Fruit fly (Drosophila melanogaster) whole organism, wandering third instar larva: ENCODE data around the gene CG44001.
A peak's percentile ranks its signal among the peaks of the same experiment; 100 is the strongest.

Experiments
- Abd-B ChIP-seq: fragments of >200 bp; optimal IDR thresholded peaks from 2 replicates; lab custom pipeline; 2017; ENCODE audit warnings: missing biosample characterization, missing genetic modification characterization
- CG32264 ChIP-seq: fragments of 200-800 bp; sonication (Bioruptor generic); optimal IDR thresholded peaks from 2 replicates; lab custom pipeline; 2016; ENCODE audit warnings: missing biosample characterization, missing genetic modification characterization
- CrebA ChIP-seq: fragments of 200-800 bp; sonication (Bioruptor generic); optimal IDR thresholded peaks from 2 replicates; lab custom pipeline; 2016; ENCODE audit warnings: missing biosample characterization, mild to moderate bottlenecking, missing genetic modification characterization, borderline replicate concordance
- Dif ChIP-seq: fragments of 200-275, 200-300 bp; sonication (Bioruptor generic); optimal IDR thresholded peaks from 2 replicates; lab custom pipeline; 2018; ENCODE audit warnings: missing biosample characterization, missing genetic modification characterization; ENCODE audit not compliant: partially characterized antibody
- GATAd ChIP-seq: sonication (Bioruptor generic); optimal IDR thresholded peaks from 2 replicates; lab custom pipeline; 2016; ENCODE audit warnings: missing biosample characterization, missing genetic modification characterization
- HLH106 ChIP-seq: fragments of 200-800 bp; optimal IDR thresholded peaks from 3 replicates; lab custom pipeline; 2019; ENCODE audit warnings: missing biosample characterization, mild to moderate bottlenecking, missing genetic modification characterization, moderate library complexity
- Hnf4 ChIP-seq: fragments of 200-800 bp; sonication (Bioruptor generic); optimal IDR thresholded peaks from 2 replicates; lab custom pipeline; 2016; ENCODE audit warnings: missing biosample characterization, mild to moderate bottlenecking, missing genetic modification characterization
- Hr78 ChIP-seq: fragments of >200 bp; optimal IDR thresholded peaks from 2 replicates; lab custom pipeline; 2017; ENCODE audit warnings: missing biosample characterization, missing genetic modification characterization
- Jra ChIP-seq: sonication (Bioruptor generic); optimal IDR thresholded peaks from 2 replicates; lab custom pipeline; 2016; ENCODE audit warnings: missing biosample characterization, missing genetic modification characterization
- Mio ChIP-seq: sonication (Bioruptor generic); optimal IDR thresholded peaks from 2 replicates; lab custom pipeline; 2016; ENCODE audit warnings: missing biosample characterization, missing genetic modification characterization
- Myc ChIP-seq: fragments of >200 bp; optimal IDR thresholded peaks from 2 replicates; lab custom pipeline; 2017
- N ChIP-seq: fragments of >200 bp; optimal IDR thresholded peaks from 2 replicates; lab custom pipeline; 2018; ENCODE audit warnings: missing biosample characterization, missing external identifiers, missing genetic modification characterization
- OdsH ChIP-seq: fragments of 200-800 bp; sonication (Bioruptor generic); optimal IDR thresholded peaks from 2 replicates; lab custom pipeline; 2016; ENCODE audit warnings: missing biosample characterization, mild to moderate bottlenecking, missing genetic modification characterization
- Rel ChIP-seq, 2 experiments: fragments of 200-800 bp; sonication (Bioruptor generic) in 1 of 2; optimal IDR thresholded peaks; 2 replicates in 1 of 2; 3 replicates in 1 of 2; lab custom pipeline; 2016 to 2019; ENCODE audit warnings: mild to moderate bottlenecking in 2 of 2, missing biosample characterization in 2 of 2, missing genetic modification characterization in 2 of 2, moderate library complexity in 1 of 2
- Sp1 ChIP-seq: fragments of 200-800 bp; sonication (Bioruptor generic); optimal IDR thresholded peaks from 3 replicates; lab custom pipeline; 2019; ENCODE audit warnings: missing biosample characterization, mild to moderate bottlenecking, missing genetic modification characterization, moderate library complexity
- Vsx2 ChIP-seq: fragments of 200-300, 225-300 bp; sonication (Bioruptor generic); optimal IDR thresholded peaks from 2 replicates; lab custom pipeline; 2018; ENCODE audit warnings: missing biosample characterization, missing genetic modification characterization; ENCODE audit not compliant: partially characterized antibody
- br ChIP-seq: fragments of 200-800 bp; sonication (Bioruptor generic); optimal IDR thresholded peaks from 2 replicates; lab custom pipeline; 2016; ENCODE audit warnings: missing biosample characterization, missing genetic modification characterization
- brk ChIP-seq: fragments of 200-800 bp; sonication (Bioruptor generic); optimal IDR thresholded peaks from 2 replicates; lab custom pipeline; 2016; ENCODE audit warnings: missing biosample characterization, mild to moderate bottlenecking, missing genetic modification characterization
- dl ChIP-seq, 2 experiments: fragments of 175-275, 200-275 bp in 1 of 2; fragments of 200-275 bp in 1 of 2; sonication (Bioruptor generic); optimal IDR thresholded peaks; lab custom pipeline; 2018; ENCODE audit warnings: mild to moderate bottlenecking in 2 of 2, missing biosample characterization in 2 of 2, missing genetic modification characterization in 2 of 2, moderate library complexity in 2 of 2; ENCODE audit not compliant: partially characterized antibody in 2 of 2, insufficient read depth in 1 of 2
- dmrt93B ChIP-seq: fragments of 200-800 bp; sonication (Bioruptor generic); optimal IDR thresholded peaks from 2 replicates; lab custom pipeline; 2018; ENCODE audit warnings: missing biosample characterization, mild to moderate bottlenecking, missing genetic modification characterization
- dsf ChIP-seq: sonication (Bioruptor generic); optimal IDR thresholded peaks from 2 replicates; lab custom pipeline; 2016; ENCODE audit warnings: missing biosample characterization, missing genetic modification characterization, borderline replicate concordance
- ey ChIP-seq: fragments of 200-800 bp; sonication (Bioruptor generic); optimal IDR thresholded peaks from 2 replicates; lab custom pipeline; 2016; ENCODE audit warnings: missing biosample characterization, missing genetic modification characterization
- foxo ChIP-seq, 2 experiments: fragments of 200-800 bp; sonication (Bioruptor generic); optimal IDR thresholded peaks; 2 replicates in 1 of 2; 3 replicates in 1 of 2; lab custom pipeline; 2016 to 2017; ENCODE audit warnings: missing biosample characterization in 2 of 2, missing genetic modification characterization in 2 of 2
- fru ChIP-seq: fragments of 200-800 bp; sonication (Bioruptor generic); optimal IDR thresholded peaks from 3 replicates; lab custom pipeline; 2016; ENCODE audit warnings: missing biosample characterization, mild to moderate bottlenecking, missing genetic modification characterization
- h ChIP-seq: fragments of 200-800 bp; sonication (Bioruptor generic); optimal IDR thresholded peaks from 3 replicates; lab custom pipeline; 2016; ENCODE audit warnings: missing biosample characterization, mild to moderate bottlenecking, missing genetic modification characterization
- jim ChIP-seq: fragments of 175-275, 200-325 bp; sonication (Bioruptor generic); optimal IDR thresholded peaks from 2 replicates; lab custom pipeline; 2016; ENCODE audit warnings: missing biosample characterization, mild to moderate bottlenecking, missing genetic modification characterization
- lola ChIP-seq: fragments of >200 bp; optimal IDR thresholded peaks from 2 replicates; lab custom pipeline; 2017; ENCODE audit warnings: missing biosample characterization, missing genetic modification characterization
- pan ChIP-seq: fragments of >200 bp; optimal IDR thresholded peaks from 2 replicates; lab custom pipeline; 2017
- psq ChIP-seq: fragments of 200-800 bp; sonication (Bioruptor generic); optimal IDR thresholded peaks from 3 replicates; lab custom pipeline; 2017; ENCODE audit warnings: missing biosample characterization, mild to moderate bottlenecking, missing genetic modification characterization, moderate library complexity
- rgr ChIP-seq: fragments of 200-800 bp; sonication (Bioruptor generic); optimal IDR thresholded peaks from 3 replicates; lab custom pipeline; 2016; ENCODE audit warnings: missing biosample characterization, mild to moderate bottlenecking, missing genetic modification characterization
- sage ChIP-seq: fragments of 200-800 bp; sonication (Bioruptor generic); optimal IDR thresholded peaks from 2 replicates; lab custom pipeline; 2016; ENCODE audit warnings: missing biosample characterization, mild to moderate bottlenecking, missing genetic modification characterization
- sv ChIP-seq: fragments of 200-800 bp; sonication (Bioruptor generic); optimal IDR thresholded peaks from 3 replicates; lab custom pipeline; 2016; ENCODE audit warnings: missing biosample characterization, missing genetic modification characterization
- tai ChIP-seq: sonication (Bioruptor generic); optimal IDR thresholded peaks from 2 replicates; lab custom pipeline; 2016; ENCODE audit warnings: missing biosample characterization, missing genetic modification characterization
- usp ChIP-seq: fragments of >200 bp; optimal IDR thresholded peaks from 2 replicates; lab custom pipeline; 2017; ENCODE audit warnings: missing biosample characterization, missing genetic modification characterization
- woc ChIP-seq: sonication (Bioruptor generic); optimal IDR thresholded peaks from 2 replicates; lab custom pipeline; 2016; ENCODE audit warnings: missing biosample characterization, mild to moderate bottlenecking, missing genetic modification characterization

Gene CG44001

DNA sequence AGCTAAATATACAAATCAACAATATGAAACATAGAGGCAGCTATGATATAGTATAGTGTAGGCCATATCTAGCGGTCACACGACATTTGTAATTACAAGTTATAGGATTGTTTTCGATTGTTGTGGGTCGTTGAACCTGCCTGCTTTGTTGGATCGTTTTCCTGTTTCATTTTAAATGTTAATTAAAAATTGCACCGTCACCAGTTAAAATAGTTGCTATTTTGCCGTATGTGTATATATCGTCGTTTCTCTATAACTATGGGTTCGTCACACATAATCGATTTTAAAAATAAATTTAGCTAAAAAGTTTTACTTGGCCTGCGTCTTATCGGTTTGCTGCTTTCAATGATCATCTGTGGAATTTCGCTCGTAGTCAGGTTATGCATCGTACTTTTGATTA is 29.3 kb downstream of the CG44001 start:
- TF ChIP-seq sv (GFP tag; lab: Kevin White, UChicago): no peak
- TF ChIP-seq pan (lab: Kevin White, UChicago): no peak
- TF ChIP-seq CG32264 (GFP tag; lab: Kevin White, UChicago): no peak

DNA sequence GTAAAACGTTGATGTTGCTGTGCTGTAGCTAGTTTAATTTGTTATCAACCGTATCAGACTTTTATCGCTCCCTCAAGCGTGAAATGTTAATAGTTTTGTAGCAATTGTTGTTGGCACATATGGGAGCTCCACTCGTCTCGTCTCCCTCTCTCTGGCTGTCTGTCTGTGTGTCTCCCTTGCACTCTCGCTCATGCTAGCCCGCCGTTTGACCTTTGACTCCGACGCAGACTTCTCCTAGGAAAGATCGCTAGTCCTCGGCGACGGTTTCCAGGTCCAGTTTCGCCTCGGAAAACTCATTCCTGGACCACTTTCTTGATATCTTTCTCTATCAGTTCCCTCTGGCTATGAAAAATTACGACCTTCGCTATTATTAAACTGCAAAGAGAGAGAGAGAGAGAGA is 36.1 kb downstream of the CG44001 start:
- TF ChIP-seq foxo (GFP tag; optimal IDR thresholded peaks at IDR 0.05; lab: Kevin White, UChicago) (no peak), fru (no peak), psq (GFP tag; lab: Kevin White, UChicago) (no peak), dmrt93B (GFP tag; lab: Kevin White, UChicago) (no peak), tai (no peak), Jra (GFP tag; lab: Kevin White, UChicago) (no peak), ey (GFP tag; lab: Kevin White, UChicago) (no peak), br (GFP tag; lab: Kevin White, UChicago) (no peak), Sp1 (no peak), lola (GFP tag; lab: Kevin White, UChicago) (no peak), Hr78 (GFP tag; lab: Kevin White, UChicago) (no peak), N (GFP tag; lab: Kevin White, UChicago) (no peak)

DNA sequence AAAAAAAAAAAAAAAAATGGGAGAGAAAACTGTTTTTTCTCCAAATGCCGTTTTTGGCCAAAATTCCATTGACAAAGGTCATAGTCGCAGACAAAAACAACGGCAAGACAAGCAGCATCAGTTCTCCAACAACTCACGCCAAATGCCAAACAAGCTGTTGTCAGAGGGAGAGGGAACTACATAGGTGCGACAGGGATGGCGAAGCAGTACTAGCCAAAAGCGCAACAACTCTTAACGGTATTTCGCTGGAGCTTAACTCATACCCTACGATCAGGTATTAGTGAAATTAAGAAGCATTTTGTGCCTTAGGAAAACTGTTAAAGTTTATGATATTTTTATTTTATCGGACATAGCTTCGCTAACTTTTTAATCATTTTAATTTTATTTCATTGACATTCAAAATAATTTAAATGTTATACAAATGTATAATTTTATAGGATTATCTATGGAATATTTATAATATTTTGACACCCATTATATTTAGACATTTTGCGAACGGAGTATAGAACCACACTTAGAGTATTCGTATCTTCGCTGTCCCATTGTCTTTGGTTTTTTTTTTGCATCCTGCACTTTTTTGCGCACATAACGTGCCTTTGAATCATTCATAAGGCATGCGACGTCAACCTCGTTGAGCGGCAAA is 37.3 kb downstream of the CG44001 start:
- TF ChIP-seq usp (GFP tag; lab: Kevin White, UChicago) (no peak), CG32264 (GFP tag; lab: Kevin White, UChicago) (no peak), N (GFP tag; lab: Kevin White, UChicago) (no peak), CrebA (GFP tag; lab: Kevin White, UChicago) (no peak), Hr78 (GFP tag; lab: Kevin White, UChicago) (no peak), pan (lab: Kevin White, UChicago) (no peak), Vsx2 (GFP tag; lab: Kevin White, UChicago) (no peak), h (GFP tag; lab: Kevin White, UChicago) (no peak), dsf (GFP tag; lab: Kevin White, UChicago) (no peak), sage (GFP tag; lab: Kevin White, UChicago) (no peak), brk (no peak), HLH106 (tag; lab: Kevin White, UChicago) (no peak), OdsH (no peak), Mio (no peak), woc (GFP tag; lab: Kevin White, UChicago) (no peak)

DNA sequence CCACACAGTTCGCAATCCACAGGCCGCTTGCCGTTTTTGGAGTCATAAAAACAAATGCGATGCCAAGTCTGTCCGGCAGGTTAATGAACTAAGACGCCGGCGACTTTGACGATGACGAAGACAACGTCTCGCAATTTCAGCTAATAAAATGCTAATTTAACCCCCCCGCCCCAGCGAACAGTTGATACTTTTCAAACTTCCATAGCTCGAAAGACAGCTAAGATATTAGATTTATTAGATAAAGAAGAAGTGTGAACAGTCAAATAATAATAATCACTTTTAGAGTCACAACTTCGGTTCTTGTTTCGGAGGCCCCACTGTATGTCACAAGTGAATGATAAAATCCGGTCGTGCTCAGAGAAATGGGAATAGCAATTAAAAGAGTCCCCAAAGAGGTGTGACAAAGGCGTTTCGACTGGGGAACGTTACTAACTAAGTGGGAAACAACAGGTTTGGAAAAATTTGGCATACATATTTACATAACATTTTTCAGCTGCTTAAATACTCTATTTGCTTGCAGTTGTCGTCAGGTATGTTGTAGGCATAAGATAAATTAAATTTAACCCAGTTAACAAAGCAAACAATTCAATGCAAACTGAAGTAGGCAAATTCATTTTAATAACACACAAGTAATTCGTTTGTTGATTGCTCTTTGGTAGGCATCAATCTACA is 41.7 kb downstream of the CG44001 start:
- no peak for TF ChIP-seq jim (GFP tag; lab: Kevin White, UChicago)
- TF ChIP-seq Rel (GFP tag; optimal IDR thresholded peaks at IDR 0.05; lab: Kevin White, UChicago): no peak
- TF ChIP-seq Rel (tag; optimal IDR thresholded peaks at IDR 0.05; lab: Kevin White, UChicago): no peak
- TF ChIP-seq Sp1: peak; percentile 30
- peak; percentile 25 for TF ChIP-seq rgr (GFP tag; lab: Kevin White, UChicago)
- TF ChIP-seq br (GFP tag; lab: Kevin White, UChicago): peak; percentile 64
- no peak for TF ChIP-seq Dif
- no peak for TF ChIP-seq pan (lab: Kevin White, UChicago)
- TF ChIP-seq N (GFP tag; lab: Kevin White, UChicago): no peak
- TF ChIP-seq foxo (GFP tag; optimal IDR thresholded peaks at IDR 0.05; lab: Kevin White, UChicago): peak in 1 of 2 experiments; percentile 56
- no peak for TF ChIP-seq brk
- TF ChIP-seq Hr78 (GFP tag; lab: Kevin White, UChicago): no peak
- no peak for TF ChIP-seq dmrt93B (GFP tag; lab: Kevin White, UChicago)
- no peak for TF ChIP-seq dl (GFP tag; optimal IDR thresholded peaks at IDR 0.05; lab: Kevin White, UChicago; ENCODE audit: insufficient read depth in 1 of 2, partially characterized antibody in 2 of 2)
- peak; percentile 16 for TF ChIP-seq woc (GFP tag; lab: Kevin White, UChicago)
- TF ChIP-seq fru: peak; percentile 71
- peak; percentile 52 for TF ChIP-seq HLH106 (tag; lab: Kevin White, UChicago)
- peak; percentile 28 for TF ChIP-seq psq (GFP tag; lab: Kevin White, UChicago)
- TF ChIP-seq ey (GFP tag; lab: Kevin White, UChicago): peak; percentile 78
- TF ChIP-seq Jra (GFP tag; lab: Kevin White, UChicago): peak; percentile 48
- TF ChIP-seq Hnf4 (GFP tag; lab: Kevin White, UChicago): peak; percentile 44
- TF ChIP-seq Mio: no peak
- peak; percentile 51 for TF ChIP-seq h (GFP tag; lab: Kevin White, UChicago)
- TF ChIP-seq dsf (GFP tag; lab: Kevin White, UChicago): peak; percentile 5
- no peak for TF ChIP-seq CrebA (GFP tag; lab: Kevin White, UChicago)
- no peak for TF ChIP-seq sv (GFP tag; lab: Kevin White, UChicago)
- TF ChIP-seq Abd-B (GFP tag; lab: Kevin White, UChicago): no peak
- no peak for TF ChIP-seq CG32264 (GFP tag; lab: Kevin White, UChicago)
- TF ChIP-seq lola (GFP tag; lab: Kevin White, UChicago): no peak
- TF ChIP-seq Myc (lab: Kevin White, UChicago): no peak
- peak; percentile 63 for TF ChIP-seq OdsH
- peak; percentile 57 for TF ChIP-seq tai
- peak; percentile 6 for TF ChIP-seq GATAd (GFP tag; lab: Kevin White, UChicago)
